Worm (Caenorhabditis elegans): ENCODE measurements around the gene F47B10.6.

The F47B10.6 gene

ce11 chrX:10870137-10870536 lies 18.2 kb upstream of the F47B10.6 start, which contains the start of gene pgp-7:
Gene pgp-7 (minus strand): TSS chrX:10870237.
- TF ChIP-seq pha-4 (tag; optimal IDR thresholded peaks at IDR 0.05) (no peak), nhr-76 (tag; optimal IDR thresholded peaks at IDR 0.05) (no peak), bed-3 (GFP tag; optimal IDR thresholded peaks at IDR 0.05) (no peak), unc-62 (GFP tag; optimal IDR thresholded peaks at IDR 0.05) (no peak), elt-1 (tag; optimal IDR thresholded peaks at IDR 0.05; ENCODE audit: borderline replicate concordance, insufficient read depth) (no peak), lin-13 (tag; optimal IDR thresholded peaks at IDR 0.05) (no peak), lsy-2 (tag; optimal IDR thresholded peaks at IDR 0.05) (no peak), nhr-12 (tag; optimal IDR thresholded peaks at IDR 0.05) (no peak), elt-3 (tag; optimal IDR thresholded peaks at IDR 0.05) (no peak), ztf-11 (tag; optimal IDR thresholded peaks at IDR 0.05) (no peak), mab-5 (tag; optimal IDR thresholded peaks at IDR 0.05) (no peak), ceh-83 (GFP tag; optimal IDR thresholded peaks at IDR 0.05) (no peak)

ce11 chrX:10877138-10877743 lies 11.1 kb upstream of the F47B10.6 start, which contains the start of gene pgp-6:
Gene pgp-6 (minus strand): TSS chrX:10877425.
- TF ChIP-seq lsy-2 (tag; optimal IDR thresholded peaks at IDR 0.05) (no peak), lin-32 (GFP tag; optimal IDR thresholded peaks at IDR 0.05) (no peak), ceh-83 (GFP tag; optimal IDR thresholded peaks at IDR 0.05) (no peak), ztf-11 (tag; optimal IDR thresholded peaks at IDR 0.05) (no peak), ham-2 (GFP tag; optimal IDR thresholded peaks at IDR 0.05) (no peak), elt-1 (tag; optimal IDR thresholded peaks at IDR 0.05; ENCODE audit: borderline replicate concordance, insufficient read depth) (no peak), nhr-2 (tag; optimal IDR thresholded peaks at IDR 0.05) (no peak), ces-1 (GFP tag; optimal IDR thresholded peaks at IDR 0.05) (no peak), zip-8 (tag; optimal IDR thresholded peaks at IDR 0.05) (peak; percentile 94)

- TF ChIP-seq drap-1 (GFP tag; optimal IDR thresholded peaks at IDR 0.05) (no peak), M03D4.4 (tag; optimal IDR thresholded peaks at IDR 0.05) (no peak), flh-1 (GFP tag; optimal IDR thresholded peaks at IDR 0.05) (no peak), lsy-2 (tag; optimal IDR thresholded peaks at IDR 0.05) (no peak), lin-13 (tag; optimal IDR thresholded peaks at IDR 0.05) (no peak), zip-8 (tag; optimal IDR thresholded peaks at IDR 0.05) (no peak), mab-5 (tag; optimal IDR thresholded peaks at IDR 0.05) (no peak), nhr-28 (tag; optimal IDR thresholded peaks at IDR 0.05) (no peak), unc-39 (tag; optimal IDR thresholded peaks at IDR 0.05) (no peak), bed-3 (GFP tag; optimal IDR thresholded peaks at IDR 0.05) (no peak), nhr-2 (tag; optimal IDR thresholded peaks at IDR 0.05) (no peak), ztf-11 (tag; optimal IDR thresholded peaks at IDR 0.05) (no peak), unc-120 (tag; optimal IDR thresholded peaks at IDR 0.05; ENCODE audit: poor library complexity, severe bottlenecking) (no peak), cnd-1 (tag; optimal IDR thresholded peaks at IDR 0.05) (no peak), nhr-237 (tag; optimal IDR thresholded peaks at IDR 0.05) (no peak), pha-4 (tag; optimal IDR thresholded peaks at IDR 0.05) (no peak), unc-62 (GFP tag; optimal IDR thresholded peaks at IDR 0.05) (no peak), ham-2 (GFP tag; optimal IDR thresholded peaks at IDR 0.05) (no peak)
Observed at ce11 chrX:10880509-10880908, 7.8 kb upstream of the F47B10.6 start, which contains the start of gene T21E8.4. Gene T21E8.4 (plus strand): TSS chrX:10880809.

ce11 chrX:10881984-10882383 lies 6.3 kb upstream of the F47B10.6 start, which contains the start of gene T21E8.6:
Gene T21E8.6 (plus strand): TSS chrX:10882284.
- TF ChIP-seq unc-120 (tag; optimal IDR thresholded peaks at IDR 0.05; ENCODE audit: poor library complexity, severe bottlenecking), result no peak
- TF ChIP-seq zip-8 (tag; optimal IDR thresholded peaks at IDR 0.05), result no peak
- no peak for TF ChIP-seq snpc-4 (tag; optimal IDR thresholded peaks at IDR 0.05)

- TF ChIP-seq M03D4.4 (tag; optimal IDR thresholded peaks at IDR 0.05), result no peak
- no peak for TF ChIP-seq zip-8 (tag; optimal IDR thresholded peaks at IDR 0.05)
- TF ChIP-seq cnd-1 (tag; optimal IDR thresholded peaks at IDR 0.05), result no peak
- no peak for TF ChIP-seq ces-1 (GFP tag; optimal IDR thresholded peaks at IDR 0.05)
- no peak for TF ChIP-seq nhr-237 (tag; optimal IDR thresholded peaks at IDR 0.05)
- no peak for TF ChIP-seq ceh-43 (GFP tag; optimal IDR thresholded peaks at IDR 0.05)
- TF ChIP-seq ham-2 (GFP tag; optimal IDR thresholded peaks at IDR 0.05), result no peak
- no peak for TF ChIP-seq ztf-11 (tag; optimal IDR thresholded peaks at IDR 0.05)
- no peak for TF ChIP-seq lin-13 (tag; optimal IDR thresholded peaks at IDR 0.05)
- TF ChIP-seq nhr-2 (tag; optimal IDR thresholded peaks at IDR 0.05), result no peak
- no peak for TF ChIP-seq elt-3 (tag; optimal IDR thresholded peaks at IDR 0.05)
- TF ChIP-seq nhr-28 (tag; optimal IDR thresholded peaks at IDR 0.05), result no peak
- no peak for TF ChIP-seq pha-4 (tag; optimal IDR thresholded peaks at IDR 0.05)
- TF ChIP-seq blmp-1 (tag; optimal IDR thresholded peaks at IDR 0.05), result no peak
- no peak for TF ChIP-seq mep-1 (tag; optimal IDR thresholded peaks at IDR 0.05)
- TF ChIP-seq lin-32 (GFP tag; optimal IDR thresholded peaks at IDR 0.05), result no peak
Observed at ce11 chrX:10883203-10883602, 5.1 kb upstream of the F47B10.6 start, which contains the start of gene T21E8.7. Gene T21E8.7 (plus strand): TSS chrX:10883503.
